Worm (Caenorhabditis elegans) whole organism, L4 larva: ENCODE measurements around the gene C42D4.13.

Experiments used
- R02D3.7 ChIP-seq: fragments of 150-350 bp; sonication (generic microtip); optimal IDR thresholded peaks from 3 replicates; lab custom pipeline; 2014; ENCODE audit warnings: missing biosample characterization, missing genetic modification characterization
- Y105C5A.15 ChIP-seq: fragments of 200-800 bp; sonication (Bioruptor generic); IDR thresholded peaks from 2 replicates; pipeline ENCODE4 v1.3.6; 2022; ENCODE audit warnings: missing genetic modification characterization, missing compliant biosample characterization
- aly-2 ChIP-seq: sonication (generic microtip); optimal IDR thresholded peaks from 2 replicates; lab custom pipeline; 2018; ENCODE audit warnings: missing biosample characterization, missing genetic modification characterization
- ces-1 ChIP-seq: fragments of 150-350 bp; sonication (generic microtip); optimal IDR thresholded peaks from 4 replicates; lab custom pipeline; 2014; ENCODE audit warnings: missing biosample characterization, missing genetic modification reagents, missing genetic modification characterization
- ctbp-1 ChIP-seq: fragments of 200-800 bp; sonication (Bioruptor generic); IDR thresholded peaks from 2 replicates; pipeline ENCODE4 v1.3.6; 2022; ENCODE audit warnings: missing genetic modification reagents, missing genetic modification characterization, missing compliant biosample characterization
- dpl-1 ChIP-seq: fragments of 150-350 bp; optimal IDR thresholded peaks from 2 replicates; lab custom pipeline; 2014; ENCODE audit warnings: missing biosample characterization, missing genetic modification reagents, missing genetic modification characterization
- fkh-10 ChIP-seq: fragments of 150-350 bp; optimal IDR thresholded peaks from 2 replicates; lab custom pipeline; 2014; ENCODE audit warnings: missing biosample characterization, missing genetic modification reagents, missing genetic modification characterization
- lin-1 ChIP-seq: fragments of 200-800 bp; sonication (Bioruptor generic); IDR thresholded peaks from 2 replicates; pipeline ENCODE4 v1.3.6; 2022; ENCODE audit warnings: missing genetic modification reagents, missing genetic modification characterization, missing compliant biosample characterization
- lin-38 ChIP-seq: fragments of 200-800 bp; sonication (Bioruptor generic); IDR thresholded peaks from 2 replicates; pipeline ENCODE4 v1.3.6; 2022; ENCODE audit warnings: missing genetic modification reagents, missing genetic modification characterization, missing compliant biosample characterization
- lin-39 ChIP-seq: fragments of 150-350 bp; optimal IDR thresholded peaks from 2 replicates; lab custom pipeline; 2014; ENCODE audit warnings: missing biosample characterization, missing genetic modification reagents, missing genetic modification characterization
- madf-9 ChIP-seq: fragments of 200-800 bp; sonication (Bioruptor generic); conservative IDR thresholded peaks from 2 replicates; pipeline ENCODE4 v1.3.6; 2022; ENCODE audit warnings: missing genetic modification reagents, missing genetic modification characterization, missing compliant biosample characterization
- nhr-28 ChIP-seq: fragments of 150-350 bp; optimal IDR thresholded peaks from 2 replicates; lab custom pipeline; 2014; ENCODE audit warnings: missing biosample characterization, missing genetic modification characterization
- snpc-1.2 ChIP-seq: fragments of 200-800 bp; sonication (Bioruptor generic); IDR thresholded peaks from 2 replicates; pipeline ENCODE4 v1.3.6; 2022; ENCODE audit warnings: missing genetic modification reagents, missing genetic modification characterization, missing compliant biosample characterization
- snpc-4 ChIP-seq: fragments of 150-350 bp; optimal IDR thresholded peaks from 2 replicates; lab custom pipeline; 2014; ENCODE audit warnings: missing biosample characterization, missing genetic modification characterization
- spr-1 ChIP-seq: sonication (generic microtip); optimal IDR thresholded peaks from 2 replicates; lab custom pipeline; 2016; ENCODE audit warnings: mild to moderate bottlenecking, missing genetic modification characterization, missing compliant biosample characterization
- unc-62 ChIP-seq, 3 experiments: fragments of 150-350 bp in 1 of 3; sonication (generic microtip); optimal IDR thresholded peaks in 2 of 3; peaks in 1 of 3; 1 replicate in 1 of 3; 2 replicates in 2 of 3; lab custom pipeline; 2014 to 2017; ENCODE audit warnings: missing biosample characterization in 3 of 3, missing genetic modification characterization in 3 of 3, missing genetic modification reagents in 3 of 3, missing genotype in 1 of 3
- zfp-2 ChIP-seq: sonication (generic microtip); optimal IDR thresholded peaks from 2 replicates; lab custom pipeline; 2016; ENCODE audit warnings: mild to moderate bottlenecking, missing genetic modification characterization, missing compliant biosample characterization
- zip-2 ChIP-seq: fragments of 150-350 bp; optimal IDR thresholded peaks from 2 replicates; lab custom pipeline; 2014; ENCODE audit warnings: missing biosample characterization, missing genetic modification characterization

The C42D4.13 gene

ce11 chrIV:7144670-7145257 is 43.2 kb downstream of the C42D4.13 start, which contains the start of gene hecd-1 (continued):
- TF ChIP-seq madf-9 (GFP tag; lab: Robert Waterston, UW) (no peak), nhr-28 (tag; lab: Kevin White, UChicago) (peak; percentile 40), zip-2 (tag; lab: Kevin White, UChicago) (no peak), spr-1 (tag; lab: Kevin White, UChicago) (no peak), fkh-10 (GFP tag; lab: Kevin White, UChicago) (no peak), aly-2 (tag; lab: Kevin White, UChicago) (no peak), Y105C5A.15 (GFP tag; lab: Robert Waterston, UW) (no peak), lin-38 (GFP tag; lab: Robert Waterston, UW) (peak; percentile 68), R02D3.7 (tag; lab: Kevin White, UChicago) (no peak), lin-39 (tag; lab: Kevin White, UChicago) (no peak), snpc-4 (tag; lab: Kevin White, UChicago) (no peak), ces-1 (GFP tag; lab: Kevin White, UChicago) (no peak), ctbp-1 (no peak), dpl-1 (GFP tag; lab: Kevin White, UChicago) (peak; percentile 20), snpc-1.2 (GFP tag; lab: Robert Waterston, UW) (no peak), zfp-2 (tag; lab: Kevin White, UChicago) (no peak)

- TF ChIP-seq lin-1 (GFP tag; lab: Robert Waterston, UW) (no peak), unc-62 (GFP tag; optimal IDR thresholded peaks at IDR 0.05 in 1 of 2; lab: Kevin White, UChicago) (peak in 1 of 2 experiments; percentile 97), unc-62 (tag; optimal IDR thresholded peaks at IDR 0.05; lab: Kevin White, UChicago) (no peak)
- TF ChIP-seq, all 104 proteins: peak for 1
These were observed 48.8 kb downstream of the C42D4.13 start for ce11 chrIV:7139143-7139542.
